Fruit fly (Drosophila melanogaster) whole organism, embryonic: Measurements from ENCODE around the gene Bicra.
A peak's percentile ranks its signal among the peaks of the same experiment; 100 is the strongest.

Experiments used
- CG10147 ChIP-seq: fragments of 200-800 bp; sonication (Bioruptor generic); optimal IDR thresholded peaks from 2 replicates; lab custom pipeline; 2019; ENCODE audit warnings: missing biosample characterization, mild to moderate bottlenecking, missing genetic modification characterization, moderate library complexity
- CG11560 ChIP-seq: fragments of 200-800 bp; sonication (Bioruptor generic); IDR thresholded peaks from 3 replicates; pipeline ENCODE4 v1.3.6; 2022; ENCODE audit warnings: missing biosample characterization, missing genetic modification characterization
- CG1233 ChIP-seq: fragments of 200-800 bp; sonication (Bioruptor generic); optimal IDR thresholded peaks from 4 replicates; lab custom pipeline; 2018; ENCODE audit warnings: missing biosample characterization, mild to moderate bottlenecking, missing genetic modification characterization
- CG15011 ChIP-seq: fragments of 200-800 bp; sonication (Bioruptor generic); optimal IDR thresholded peaks from 3 replicates; lab custom pipeline; 2018; ENCODE audit warnings: missing biosample characterization, mild to moderate bottlenecking, missing genetic modification characterization
- CG15696 ChIP-seq: fragments of 200-800 bp; sonication (Bioruptor generic); optimal IDR thresholded peaks from 2 replicates; lab custom pipeline; 2019; ENCODE audit warnings: missing biosample characterization, mild to moderate bottlenecking, missing genetic modification characterization, moderate library complexity
- CG1602 ChIP-seq: fragments of 200-800 bp; sonication (Bioruptor generic); optimal IDR thresholded peaks from 3 replicates; lab custom pipeline; 2016; ENCODE audit warnings: missing biosample characterization, missing genetic modification characterization
- CG1647 ChIP-seq: fragments of 200-800 bp; sonication (Bioruptor generic); optimal IDR thresholded peaks from 3 replicates; lab custom pipeline; 2016; ENCODE audit warnings: missing biosample characterization, missing genetic modification characterization
- CG18011 ChIP-seq: fragments of 200-800 bp; sonication (Bioruptor generic); optimal IDR thresholded peaks from 2 replicates; lab custom pipeline; 2017; ENCODE audit warnings: missing biosample characterization, missing genetic modification characterization, mild to moderate bottlenecking, moderate library complexity, missing genotype
- CG31365 ChIP-seq: fragments of 200-800 bp; sonication (Bioruptor generic); optimal IDR thresholded peaks from 2 replicates; lab custom pipeline; 2018; ENCODE audit warnings: missing biosample characterization, mild to moderate bottlenecking, missing genetic modification characterization
- CG3281 ChIP-seq: fragments of 200-800 bp; sonication (Bioruptor generic); optimal IDR thresholded peaks from 3 replicates; lab custom pipeline; 2017; ENCODE audit warnings: missing biosample characterization, mild to moderate bottlenecking, missing genetic modification characterization
- CG33213 ChIP-seq: fragments of 200-800 bp; sonication (Bioruptor generic); optimal IDR thresholded peaks from 3 replicates; lab custom pipeline; 2016; ENCODE audit warnings: missing biosample characterization, missing genetic modification characterization
- CG4404 ChIP-seq: fragments of 200-800 bp; sonication (Bioruptor generic); IDR thresholded peaks from 2 replicates; pipeline ENCODE4 v1.3.6; 2022; ENCODE audit warnings: missing biosample characterization, missing genetic modification characterization
- CG5180 ChIP-seq: fragments of 200-800 bp; sonication (Bioruptor generic); optimal IDR thresholded peaks from 3 replicates; lab custom pipeline; 2017; ENCODE audit warnings: missing biosample characterization, missing genetic modification characterization, mild to moderate bottlenecking, moderate library complexity, missing genetic modification reagents
- CG5245 ChIP-seq: fragments of 200-800 bp; sonication (Bioruptor generic); optimal IDR thresholded peaks from 3 replicates; lab custom pipeline; 2016; ENCODE audit warnings: missing biosample characterization, missing genetic modification characterization
- CG6175 ChIP-seq: fragments of 200-800 bp; sonication (Bioruptor generic); IDR thresholded peaks from 3 replicates; pipeline ENCODE4 v1.3.6; 2022; ENCODE audit warnings: missing biosample characterization, missing genetic modification characterization
- CG6654 ChIP-seq: fragments of 200-800 bp; sonication (Bioruptor generic); optimal IDR thresholded peaks from 2 replicates; lab custom pipeline; 2017; ENCODE audit warnings: missing biosample characterization, mild to moderate bottlenecking, missing genetic modification characterization
- CG6689 ChIP-seq: fragments of 200-800 bp; sonication (Bioruptor generic); IDR thresholded peaks from 2 replicates; pipeline ENCODE4 v1.3.6; 2022; ENCODE audit warnings: missing biosample characterization, missing genetic modification characterization
- CG8388 ChIP-seq: fragments of 200-800 bp; sonication (Bioruptor generic); optimal IDR thresholded peaks from 2 replicates; lab custom pipeline; 2019; ENCODE audit warnings: missing biosample characterization, mild to moderate bottlenecking, missing genetic modification characterization, moderate library complexity
- CG9215 ChIP-seq: fragments of 200-800 bp; sonication (Bioruptor generic); IDR thresholded peaks from 2 replicates; pipeline ENCODE4 v1.3.6; 2022; ENCODE audit warnings: missing biosample characterization, missing genetic modification characterization
- CG9817 ChIP-seq: fragments of 200-800 bp; sonication (Bioruptor generic); optimal IDR thresholded peaks from 2 replicates; lab custom pipeline; 2018; ENCODE audit warnings: missing biosample characterization, mild to moderate bottlenecking, missing genetic modification characterization, moderate library complexity
- CHES-1-like ChIP-seq: fragments of 200-800 bp; sonication (Bioruptor generic); optimal IDR thresholded peaks from 2 replicates; lab custom pipeline; 2016; ENCODE audit warnings: missing biosample characterization, missing genetic modification characterization
- Camta ChIP-seq: fragments of 200-800 bp; sonication (Bioruptor generic); optimal IDR thresholded peaks from 2 replicates; lab custom pipeline; 2016; ENCODE audit warnings: missing biosample characterization, missing genetic modification characterization
- D19B ChIP-seq: fragments of 200-800 bp; sonication (Bioruptor generic); optimal IDR thresholded peaks from 2 replicates; lab custom pipeline; 2017; ENCODE audit warnings: missing biosample characterization, mild to moderate bottlenecking, missing genetic modification characterization
- HHEX ChIP-seq: fragments of 200-800 bp; sonication (Bioruptor generic); optimal IDR thresholded peaks from 3 replicates; lab custom pipeline; 2017; ENCODE audit warnings: missing biosample characterization, mild to moderate bottlenecking, missing genetic modification characterization, missing genetic modification reagents
- Jarid2 ChIP-seq: fragments of 200-800 bp; sonication (Bioruptor generic); optimal IDR thresholded peaks from 3 replicates; lab custom pipeline; 2017; ENCODE audit warnings: mild to moderate bottlenecking, missing biosample characterization, missing genetic modification reagents, missing genetic modification characterization
- NFAT ChIP-seq: fragments of 200-800 bp; sonication (Bioruptor generic); IDR thresholded peaks from 2 replicates; pipeline ENCODE4 v1.3.6; 2022; ENCODE audit warnings: missing biosample characterization, missing genetic modification characterization
- NK7.1 ChIP-seq: fragments of 200-800 bp; sonication (Bioruptor generic); optimal IDR thresholded peaks from 3 replicates; lab custom pipeline; 2016; ENCODE audit warnings: missing biosample characterization, missing genetic modification characterization
- Pdp1 ChIP-seq, 2 experiments: fragments of 200-800 bp; sonication (Bioruptor generic); optimal IDR thresholded peaks; 3 replicates each; lab custom pipeline; 2016; ENCODE audit warnings: missing biosample characterization in 2 of 2, missing genetic modification characterization in 2 of 2, mild to moderate bottlenecking in 1 of 2, moderate library complexity in 1 of 2
- ash1 ChIP-seq: fragments of 200-800 bp; sonication (Bioruptor generic); optimal IDR thresholded peaks from 2 replicates; lab custom pipeline; 2018; ENCODE audit warnings: missing biosample characterization, mild to moderate bottlenecking, missing genetic modification characterization
- bab2 ChIP-seq: fragments of 200-800 bp; sonication (Bioruptor generic); optimal IDR thresholded peaks from 2 replicates; lab custom pipeline; 2016; ENCODE audit warnings: missing biosample characterization, missing genetic modification characterization
- bbx ChIP-seq: fragments of 200-800 bp; sonication (Bioruptor generic); IDR thresholded peaks from 2 replicates; pipeline ENCODE4 v1.3.6; 2022; ENCODE audit warnings: missing biosample characterization, missing genetic modification characterization; ENCODE audit not compliant: partially characterized antibody
- cg ChIP-seq: fragments of 200-800 bp; sonication (Bioruptor generic); optimal IDR thresholded peaks from 3 replicates; lab custom pipeline; 2019; ENCODE audit warnings: missing biosample characterization, mild to moderate bottlenecking, missing genetic modification characterization, moderate library complexity
- corto ChIP-seq: fragments of 200-800 bp; sonication (Bioruptor generic); optimal IDR thresholded peaks from 2 replicates; lab custom pipeline; 2016; ENCODE audit warnings: missing biosample characterization, mild to moderate bottlenecking, missing genetic modification characterization, moderate library complexity
- en ChIP-seq: fragments of 200-800 bp; sonication (Bioruptor generic); optimal IDR thresholded peaks from 2 replicates; lab custom pipeline; 2016; ENCODE audit warnings: missing biosample characterization, missing genetic modification characterization
- gfzf ChIP-seq: fragments of 200-800 bp; sonication (Bioruptor generic); optimal IDR thresholded peaks from 2 replicates; lab custom pipeline; 2016; ENCODE audit warnings: missing biosample characterization, mild to moderate bottlenecking, missing genetic modification characterization, moderate library complexity
- grau ChIP-seq: fragments of 200-800 bp; optimal IDR thresholded peaks from 3 replicates; lab custom pipeline; 2019; ENCODE audit warnings: missing biosample characterization, mild to moderate bottlenecking, missing genetic modification characterization, moderate library complexity
- gt ChIP-seq: fragments of 200-800 bp; sonication (Bioruptor generic); IDR thresholded peaks from 2 replicates; pipeline ENCODE4 v1.3.6; 2022; ENCODE audit warnings: missing biosample characterization, missing genetic modification characterization
- her ChIP-seq: fragments of 200-800 bp; sonication (Bioruptor generic); optimal IDR thresholded peaks from 2 replicates; lab custom pipeline; 2016; ENCODE audit warnings: missing biosample characterization, missing genetic modification characterization
- org-1 ChIP-seq: fragments of 200-800 bp; sonication (Bioruptor generic); optimal IDR thresholded peaks from 2 replicates; lab custom pipeline; 2017; ENCODE audit warnings: missing biosample characterization, missing genetic modification characterization
- pfk ChIP-seq: fragments of 200-800 bp; sonication (Bioruptor generic); optimal IDR thresholded peaks from 2 replicates; lab custom pipeline; 2018; ENCODE audit warnings: missing biosample characterization, mild to moderate bottlenecking, missing genetic modification characterization, moderate library complexity
- row ChIP-seq: fragments of 200-800 bp; sonication (Bioruptor generic); IDR thresholded peaks from 3 replicates; pipeline ENCODE4 v1.3.6; 2022; ENCODE audit warnings: missing biosample characterization, missing genetic modification characterization
- sc ChIP-seq, 3 experiments: fragments of >200 bp in 2 of 3; fragments of 200-800 bp in 1 of 3; sonication (Bioruptor generic) in 1 of 3; optimal IDR thresholded peaks; 2 replicates in 2 of 3; 3 replicates in 1 of 3; lab custom pipeline; 2017; ENCODE audit warnings: mild to moderate bottlenecking in 1 of 3, missing biosample characterization in 1 of 3, missing genetic modification characterization in 1 of 3, missing genetic modification reagents in 1 of 3
- schlank ChIP-seq: fragments of 200-800 bp; sonication (Bioruptor generic); optimal IDR thresholded peaks from 2 replicates; lab custom pipeline; 2018; ENCODE audit warnings: missing biosample characterization, mild to moderate bottlenecking, missing genetic modification characterization
- slbo ChIP-seq: fragments of 200-800 bp; sonication (Bioruptor generic); IDR thresholded peaks from 2 replicates; pipeline ENCODE4 v1.3.6; 2022; ENCODE audit warnings: missing biosample characterization, missing genetic modification characterization
- sug ChIP-seq: fragments of 200-800 bp; optimal IDR thresholded peaks from 2 replicates; lab custom pipeline; 2019; ENCODE audit warnings: missing biosample characterization, mild to moderate bottlenecking, missing genetic modification characterization, moderate library complexity
- unpg ChIP-seq: fragments of 200-800 bp; sonication (Bioruptor generic); optimal IDR thresholded peaks from 3 replicates; lab custom pipeline; 2018; ENCODE audit warnings: missing biosample characterization, mild to moderate bottlenecking, missing genetic modification characterization, moderate library complexity
- zf30C ChIP-seq: fragments of 200-800 bp; sonication (Bioruptor generic); optimal IDR thresholded peaks from 3 replicates; lab custom pipeline; 2018; ENCODE audit warnings: missing biosample characterization, mild to moderate bottlenecking, missing genetic modification characterization

The Bicra gene

DNA sequence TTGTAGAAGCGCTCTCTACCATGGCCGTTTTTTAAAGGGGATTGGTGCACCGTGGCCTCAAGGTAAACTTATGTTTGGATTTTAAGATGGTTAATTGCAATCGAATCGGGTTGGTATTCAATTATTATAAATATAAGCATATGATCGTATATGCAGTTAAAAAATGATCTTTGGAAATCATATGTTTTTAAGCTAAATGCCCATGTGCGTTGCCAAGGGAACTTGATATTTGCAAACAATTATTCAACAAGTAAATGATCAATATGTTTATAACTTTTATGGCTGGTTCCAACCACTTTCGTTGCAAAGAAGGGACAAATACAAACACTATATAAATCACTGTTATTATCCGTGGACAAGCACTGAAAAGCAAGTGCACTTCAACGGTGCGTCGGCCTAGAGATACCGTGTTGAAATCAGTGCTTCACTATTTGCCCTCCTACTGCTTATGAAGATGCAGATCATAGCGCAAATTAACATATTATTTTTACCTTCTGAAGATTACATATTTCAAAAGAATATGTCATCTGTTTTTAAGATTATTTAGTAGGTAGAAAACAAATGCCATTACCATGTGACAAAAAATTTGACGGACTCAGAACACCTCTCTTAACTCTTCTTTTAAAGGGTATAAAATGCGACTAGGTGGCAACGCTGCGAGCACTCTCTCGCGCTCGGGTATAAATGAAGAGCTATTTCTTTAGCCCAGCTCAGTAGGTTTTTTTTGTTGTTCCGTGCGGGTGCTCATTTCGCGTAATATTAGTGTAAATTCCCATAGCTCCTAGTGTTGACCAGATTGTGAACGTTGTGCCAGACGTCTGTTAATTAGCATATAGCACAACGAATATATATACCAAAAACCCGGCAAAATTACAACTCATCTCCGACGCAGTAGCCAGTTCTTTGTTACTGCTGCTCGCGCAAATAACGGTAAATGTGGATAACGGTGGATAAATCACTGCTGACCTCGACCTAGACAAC is 94.9 kb downstream of the Bicra start, which contains the start of gene rdog (continued):
- TF ChIP-seq sug (tag; lab: Kevin White, UChicago) = peak; percentile 77
- no peak for TF ChIP-seq CG11560
- peak; percentile 61 for TF ChIP-seq slbo
- TF ChIP-seq CG15696 = peak; percentile 77
- TF ChIP-seq sc (optimal IDR thresholded peaks at IDR 0.05; lab: Kevin White, UChicago) = no peak
- peak; percentile 62 for TF ChIP-seq sc (GFP tag; optimal IDR thresholded peaks at IDR 0.05; lab: Kevin White, UChicago)
- TF ChIP-seq corto (GFP tag; lab: Kevin White, UChicago) = no peak
- TF ChIP-seq CG15011 = peak; percentile 75
- no peak for TF ChIP-seq pfk (GFP tag; lab: Kevin White, UChicago)
- peak; percentile 83 for TF ChIP-seq grau
- 0 out of 3 replicates have a peak, but pooled peaks have one; percentile 34 for TF ChIP-seq CG6175
- peak; percentile 69 for TF ChIP-seq CG1233
- peak; percentile 57 for TF ChIP-seq CG5180 (GFP tag; lab: Kevin White, UChicago)
- TF ChIP-seq CG10147 (GFP tag; lab: Kevin White, UChicago) = peak; percentile 80
- no peak for TF ChIP-seq CG31365
- peak; percentile 63 for TF ChIP-seq en (GFP tag; lab: Kevin White, UChicago)
- TF ChIP-seq CG9817 (tag; lab: Kevin White, UChicago) = peak; percentile 79
- TF ChIP-seq cg (GFP tag; lab: Kevin White, UChicago) = no peak
- peak; percentile 69 for TF ChIP-seq CG4404 (GFP tag; lab: Robert Waterston, UW)
- TF ChIP-seq CHES-1-like = peak; percentile 79
- peak; percentile 73 for TF ChIP-seq CG8388 (GFP tag; lab: Kevin White, UChicago)
- TF ChIP-seq CG3281 (GFP tag; lab: Kevin White, UChicago) = peak; percentile 84
- no peak for TF ChIP-seq bbx
- peak; percentile 57 for TF ChIP-seq CG5245 (GFP tag; lab: Kevin White, UChicago)
- no peak for TF ChIP-seq zf30C (GFP tag; lab: Kevin White, UChicago)
- TF ChIP-seq org-1 = peak; percentile 68
- TF ChIP-seq gfzf = no peak
- peak; percentile 82 for TF ChIP-seq CG1602
- peak; percentile 99 for TF ChIP-seq D19B (GFP tag; lab: Kevin White, UChicago)
- TF ChIP-seq CG6654 (GFP tag; lab: Kevin White, UChicago) = peak; percentile 36
- TF ChIP-seq bab2 (GFP tag; lab: Kevin White, UChicago) = no peak
- TF ChIP-seq CG6689 = peak; percentile 47
- peak; percentile 72 for TF ChIP-seq CG33213 (GFP tag; lab: Kevin White, UChicago)
- TF ChIP-seq Pdp1 (GFP tag; optimal IDR thresholded peaks at IDR 0.05; lab: Kevin White, UChicago) = peak; percentile 65 to 84
- TF ChIP-seq NFAT (GFP tag; lab: Robert Waterston, UW) = peak; percentile 40; the same call in 1 of the 2 replicates
- TF ChIP-seq CG18011 (GFP tag; lab: Kevin White, UChicago) = peak; percentile 1
- TF ChIP-seq unpg (GFP tag; lab: Kevin White, UChicago) = peak; percentile 77
- TF ChIP-seq ash1 (GFP tag; lab: Kevin White, UChicago) = no peak
- peak; percentile 60 for TF ChIP-seq her (GFP tag; lab: Kevin White, UChicago)
- TF ChIP-seq NK7.1 (GFP tag; lab: Kevin White, UChicago) = peak; percentile 62
- TF ChIP-seq row (GFP tag; lab: Robert Waterston, UW) = peak; percentile 100
- TF ChIP-seq Jarid2 = peak; percentile 73
- peak; percentile 22 for TF ChIP-seq schlank
- peak; percentile 75 for TF ChIP-seq HHEX
- peak; percentile 87 for TF ChIP-seq Camta (GFP tag; lab: Kevin White, UChicago)
- peak; percentile 47 for TF ChIP-seq CG1647
- no peak for TF ChIP-seq gt (GFP tag; lab: Robert Waterston, UW)
- 0 out of 2 replicates have a peak, but pooled peaks have one; percentile 37 for TF ChIP-seq CG9215 (GFP tag; lab: Robert Waterston, UW)
